Fruit fly (Drosophila melanogaster) whole organism, wandering third instar larva: ENCODE data around the gene CG13950.

Source experiments
- Abd-B ChIP-seq: fragments of >200 bp; optimal IDR thresholded peaks from 2 replicates; lab custom pipeline; 2017; ENCODE audit warnings: missing biosample characterization, missing genetic modification characterization
- CG32264 ChIP-seq: fragments of 200-800 bp; sonication (Bioruptor generic); optimal IDR thresholded peaks from 2 replicates; lab custom pipeline; 2016; ENCODE audit warnings: missing biosample characterization, missing genetic modification characterization
- CG9705 ChIP-seq: fragments of 200-800 bp; sonication (Bioruptor generic); optimal IDR thresholded peaks from 2 replicates; lab custom pipeline; 2018; ENCODE audit warnings: missing biosample characterization, mild to moderate bottlenecking, missing genetic modification characterization
- CrebA ChIP-seq: fragments of 200-800 bp; sonication (Bioruptor generic); optimal IDR thresholded peaks from 2 replicates; lab custom pipeline; 2016; ENCODE audit warnings: missing biosample characterization, mild to moderate bottlenecking, missing genetic modification characterization, borderline replicate concordance
- Dfd ChIP-seq: fragments of >200 bp; optimal IDR thresholded peaks from 2 replicates; lab custom pipeline; 2017; ENCODE audit warnings: missing biosample characterization, missing genetic modification characterization
- Dif ChIP-seq: fragments of 200-275, 200-300 bp; sonication (Bioruptor generic); optimal IDR thresholded peaks from 2 replicates; lab custom pipeline; 2018; ENCODE audit warnings: missing biosample characterization, missing genetic modification characterization; ENCODE audit not compliant: partially characterized antibody
- GATAd ChIP-seq: sonication (Bioruptor generic); optimal IDR thresholded peaks from 2 replicates; lab custom pipeline; 2016; ENCODE audit warnings: missing biosample characterization, missing genetic modification characterization
- HLH106 ChIP-seq: fragments of 200-800 bp; optimal IDR thresholded peaks from 3 replicates; lab custom pipeline; 2019; ENCODE audit warnings: missing biosample characterization, mild to moderate bottlenecking, missing genetic modification characterization, moderate library complexity
- Hnf4 ChIP-seq: fragments of 200-800 bp; sonication (Bioruptor generic); optimal IDR thresholded peaks from 2 replicates; lab custom pipeline; 2016; ENCODE audit warnings: missing biosample characterization, mild to moderate bottlenecking, missing genetic modification characterization
- Hr78 ChIP-seq: fragments of >200 bp; optimal IDR thresholded peaks from 2 replicates; lab custom pipeline; 2017; ENCODE audit warnings: missing biosample characterization, missing genetic modification characterization
- Hr83 ChIP-seq: fragments of 200-300 bp; sonication (Bioruptor generic); optimal IDR thresholded peaks from 2 replicates; lab custom pipeline; 2016; ENCODE audit warnings: missing biosample characterization, mild to moderate bottlenecking, missing genetic modification characterization, moderate library complexity; ENCODE audit not compliant: poor library complexity, severe bottlenecking
- Jra ChIP-seq: sonication (Bioruptor generic); optimal IDR thresholded peaks from 2 replicates; lab custom pipeline; 2016; ENCODE audit warnings: missing biosample characterization, missing genetic modification characterization
- Mio ChIP-seq: sonication (Bioruptor generic); optimal IDR thresholded peaks from 2 replicates; lab custom pipeline; 2016; ENCODE audit warnings: missing biosample characterization, missing genetic modification characterization
- Myc ChIP-seq: fragments of >200 bp; optimal IDR thresholded peaks from 2 replicates; lab custom pipeline; 2017
- N ChIP-seq: fragments of >200 bp; optimal IDR thresholded peaks from 2 replicates; lab custom pipeline; 2018; ENCODE audit warnings: missing biosample characterization, missing external identifiers, missing genetic modification characterization
- OdsH ChIP-seq: fragments of 200-800 bp; sonication (Bioruptor generic); optimal IDR thresholded peaks from 2 replicates; lab custom pipeline; 2016; ENCODE audit warnings: missing biosample characterization, mild to moderate bottlenecking, missing genetic modification characterization
- Rel ChIP-seq, 2 experiments: fragments of 200-800 bp; sonication (Bioruptor generic) in 1 of 2; optimal IDR thresholded peaks; 2 replicates in 1 of 2; 3 replicates in 1 of 2; lab custom pipeline; 2016 to 2019; ENCODE audit warnings: mild to moderate bottlenecking in 2 of 2, missing biosample characterization in 2 of 2, missing genetic modification characterization in 2 of 2, moderate library complexity in 1 of 2
- Sp1 ChIP-seq: fragments of 200-800 bp; sonication (Bioruptor generic); optimal IDR thresholded peaks from 3 replicates; lab custom pipeline; 2019; ENCODE audit warnings: missing biosample characterization, mild to moderate bottlenecking, missing genetic modification characterization, moderate library complexity
- Vsx2 ChIP-seq: fragments of 200-300, 225-300 bp; sonication (Bioruptor generic); optimal IDR thresholded peaks from 2 replicates; lab custom pipeline; 2018; ENCODE audit warnings: missing biosample characterization, missing genetic modification characterization; ENCODE audit not compliant: partially characterized antibody
- br ChIP-seq: fragments of 200-800 bp; sonication (Bioruptor generic); optimal IDR thresholded peaks from 2 replicates; lab custom pipeline; 2016; ENCODE audit warnings: missing biosample characterization, missing genetic modification characterization
- brk ChIP-seq: fragments of 200-800 bp; sonication (Bioruptor generic); optimal IDR thresholded peaks from 2 replicates; lab custom pipeline; 2016; ENCODE audit warnings: missing biosample characterization, mild to moderate bottlenecking, missing genetic modification characterization
- dl ChIP-seq, 2 experiments: fragments of 175-275, 200-275 bp in 1 of 2; fragments of 200-275 bp in 1 of 2; sonication (Bioruptor generic); optimal IDR thresholded peaks; lab custom pipeline; 2018; ENCODE audit warnings: mild to moderate bottlenecking in 2 of 2, missing biosample characterization in 2 of 2, missing genetic modification characterization in 2 of 2, moderate library complexity in 2 of 2; ENCODE audit not compliant: partially characterized antibody in 2 of 2, insufficient read depth in 1 of 2
- dmrt93B ChIP-seq: fragments of 200-800 bp; sonication (Bioruptor generic); optimal IDR thresholded peaks from 2 replicates; lab custom pipeline; 2018; ENCODE audit warnings: missing biosample characterization, mild to moderate bottlenecking, missing genetic modification characterization
- dsf ChIP-seq: sonication (Bioruptor generic); optimal IDR thresholded peaks from 2 replicates; lab custom pipeline; 2016; ENCODE audit warnings: missing biosample characterization, missing genetic modification characterization, borderline replicate concordance
- ey ChIP-seq: fragments of 200-800 bp; sonication (Bioruptor generic); optimal IDR thresholded peaks from 2 replicates; lab custom pipeline; 2016; ENCODE audit warnings: missing biosample characterization, missing genetic modification characterization
- foxo ChIP-seq, 2 experiments: fragments of 200-800 bp; sonication (Bioruptor generic); optimal IDR thresholded peaks; 2 replicates in 1 of 2; 3 replicates in 1 of 2; lab custom pipeline; 2016 to 2017; ENCODE audit warnings: missing biosample characterization in 2 of 2, missing genetic modification characterization in 2 of 2
- fru ChIP-seq: fragments of 200-800 bp; sonication (Bioruptor generic); optimal IDR thresholded peaks from 3 replicates; lab custom pipeline; 2016; ENCODE audit warnings: missing biosample characterization, mild to moderate bottlenecking, missing genetic modification characterization
- h ChIP-seq: fragments of 200-800 bp; sonication (Bioruptor generic); optimal IDR thresholded peaks from 3 replicates; lab custom pipeline; 2016; ENCODE audit warnings: missing biosample characterization, mild to moderate bottlenecking, missing genetic modification characterization
- jim ChIP-seq: fragments of 175-275, 200-325 bp; sonication (Bioruptor generic); optimal IDR thresholded peaks from 2 replicates; lab custom pipeline; 2016; ENCODE audit warnings: missing biosample characterization, mild to moderate bottlenecking, missing genetic modification characterization
- lola ChIP-seq: fragments of >200 bp; optimal IDR thresholded peaks from 2 replicates; lab custom pipeline; 2017; ENCODE audit warnings: missing biosample characterization, missing genetic modification characterization
- pan ChIP-seq: fragments of >200 bp; optimal IDR thresholded peaks from 2 replicates; lab custom pipeline; 2017
- psq ChIP-seq: fragments of 200-800 bp; sonication (Bioruptor generic); optimal IDR thresholded peaks from 3 replicates; lab custom pipeline; 2017; ENCODE audit warnings: missing biosample characterization, mild to moderate bottlenecking, missing genetic modification characterization, moderate library complexity
- rgr ChIP-seq: fragments of 200-800 bp; sonication (Bioruptor generic); optimal IDR thresholded peaks from 3 replicates; lab custom pipeline; 2016; ENCODE audit warnings: missing biosample characterization, mild to moderate bottlenecking, missing genetic modification characterization
- sage ChIP-seq: fragments of 200-800 bp; sonication (Bioruptor generic); optimal IDR thresholded peaks from 2 replicates; lab custom pipeline; 2016; ENCODE audit warnings: missing biosample characterization, mild to moderate bottlenecking, missing genetic modification characterization
- sv ChIP-seq: fragments of 200-800 bp; sonication (Bioruptor generic); optimal IDR thresholded peaks from 3 replicates; lab custom pipeline; 2016; ENCODE audit warnings: missing biosample characterization, missing genetic modification characterization
- tai ChIP-seq: sonication (Bioruptor generic); optimal IDR thresholded peaks from 2 replicates; lab custom pipeline; 2016; ENCODE audit warnings: missing biosample characterization, missing genetic modification characterization
- usp ChIP-seq: fragments of >200 bp; optimal IDR thresholded peaks from 2 replicates; lab custom pipeline; 2017; ENCODE audit warnings: missing biosample characterization, missing genetic modification characterization
- woc ChIP-seq: sonication (Bioruptor generic); optimal IDR thresholded peaks from 2 replicates; lab custom pipeline; 2016; ENCODE audit warnings: missing biosample characterization, mild to moderate bottlenecking, missing genetic modification characterization

Gene CG13950

dm6 chr2L:846167-846868 is 13.7 kb upstream of the CG13950 start:
- TF ChIP-seq jim (no peak), ey (GFP tag; lab: Kevin White, UChicago) (peak; percentile 59), Dif (GFP tag; lab: Kevin White, UChicago) (no peak), dmrt93B (no peak), sv (GFP tag; lab: Kevin White, UChicago) (no peak), psq (GFP tag; lab: Kevin White, UChicago) (peak; percentile 44), woc (GFP tag; lab: Kevin White, UChicago) (peak; percentile 23), Hnf4 (GFP tag; lab: Kevin White, UChicago) (peak; percentile 42), h (GFP tag; lab: Kevin White, UChicago) (peak; percentile 30), foxo (GFP tag; optimal IDR thresholded peaks at IDR 0.05; lab: Kevin White, UChicago) (peak in 1 of 2 experiments; percentile 57), CG9705 (GFP tag; lab: Kevin White, UChicago) (no peak), Dfd (no peak), Sp1 (GFP tag; lab: Kevin White, UChicago) (peak; percentile 27), Rel (GFP tag; optimal IDR thresholded peaks at IDR 0.05; lab: Kevin White, UChicago) (no peak), Rel (tag; optimal IDR thresholded peaks at IDR 0.05; lab: Kevin White, UChicago) (no peak), rgr (GFP tag; lab: Kevin White, UChicago) (peak; percentile 48), Jra (GFP tag; lab: Kevin White, UChicago) (no peak), HLH106 (tag; lab: Kevin White, UChicago) (peak; percentile 30), sage (no peak), dsf (GFP tag; lab: Kevin White, UChicago) (no peak), fru (peak; percentile 52), Vsx2 (no peak), OdsH (peak; percentile 62), tai (GFP tag; lab: Kevin White, UChicago) (no peak), br (peak; percentile 63)

dm6 chr2L:847189-847987 is 12.6 kb upstream of the CG13950 start:
- TF ChIP-seq dmrt93B (peak; percentile 25), rgr (GFP tag; lab: Kevin White, UChicago) (peak; percentile 42), pan (no peak), Hnf4 (GFP tag; lab: Kevin White, UChicago) (no peak), dl (GFP tag; optimal IDR thresholded peaks at IDR 0.05; lab: Kevin White, UChicago; ENCODE audit: insufficient read depth in 1 of 2, partially characterized antibody in 2 of 2) (no peak), Jra (GFP tag; lab: Kevin White, UChicago) (no peak), N (no peak), CrebA (GFP tag; lab: Kevin White, UChicago) (no peak), Sp1 (GFP tag; lab: Kevin White, UChicago) (peak; percentile 35), Dfd (no peak), HLH106 (tag; lab: Kevin White, UChicago) (peak; percentile 25), foxo (GFP tag; optimal IDR thresholded peaks at IDR 0.05; lab: Kevin White, UChicago) (peak in 1 of 2 experiments; percentile 55), CG9705 (GFP tag; lab: Kevin White, UChicago) (no peak), tai (GFP tag; lab: Kevin White, UChicago) (no peak), br (no peak), Hr78 (GFP tag; lab: Kevin White, UChicago) (no peak), jim (no peak), ey (GFP tag; lab: Kevin White, UChicago) (peak; percentile 42), Hr83 (GFP tag; lab: Kevin White, UChicago) (no peak), Rel (GFP tag; optimal IDR thresholded peaks at IDR 0.05; lab: Kevin White, UChicago) (no peak), Rel (tag; optimal IDR thresholded peaks at IDR 0.05; lab: Kevin White, UChicago) (no peak), CG32264 (GFP tag; lab: Kevin White, UChicago) (no peak), woc (GFP tag; lab: Kevin White, UChicago) (peak; percentile 36), usp (GFP tag; lab: Kevin White, UChicago) (no peak), Abd-B (GFP tag; lab: Kevin White, UChicago) (no peak), h (GFP tag; lab: Kevin White, UChicago) (peak; percentile 35), Dif (GFP tag; lab: Kevin White, UChicago) (no peak), dsf (GFP tag; lab: Kevin White, UChicago) (no peak), GATAd (GFP tag; lab: Kevin White, UChicago) (no peak), Mio (GFP tag; lab: Kevin White, UChicago) (no peak), brk (GFP tag; lab: Kevin White, UChicago) (no peak), psq (GFP tag; lab: Kevin White, UChicago) (peak; percentile 15), sv (GFP tag; lab: Kevin White, UChicago) (no peak), lola (GFP tag; lab: Kevin White, UChicago) (no peak), sage (no peak), fru (peak; percentile 17), Myc (no peak), Vsx2 (no peak), OdsH (peak; percentile 41)
